Worm (Caenorhabditis elegans) whole organism, L1 larva: ENCODE data around the gene nlp-36.

Experiments
- jun-1 ChIP-seq: fragments of 150-350 bp; optimal IDR thresholded peaks from 2 replicates; lab custom pipeline; 2014; ENCODE audit warnings: missing biosample characterization, missing genetic modification reagents, missing genetic modification characterization
- lin-15B ChIP-seq: fragments of 150-350 bp; sonication (generic microtip); optimal IDR thresholded peaks from 3 replicates; lab custom pipeline; 2014; ENCODE audit warnings: missing biosample characterization, missing genetic modification characterization

DNA sequence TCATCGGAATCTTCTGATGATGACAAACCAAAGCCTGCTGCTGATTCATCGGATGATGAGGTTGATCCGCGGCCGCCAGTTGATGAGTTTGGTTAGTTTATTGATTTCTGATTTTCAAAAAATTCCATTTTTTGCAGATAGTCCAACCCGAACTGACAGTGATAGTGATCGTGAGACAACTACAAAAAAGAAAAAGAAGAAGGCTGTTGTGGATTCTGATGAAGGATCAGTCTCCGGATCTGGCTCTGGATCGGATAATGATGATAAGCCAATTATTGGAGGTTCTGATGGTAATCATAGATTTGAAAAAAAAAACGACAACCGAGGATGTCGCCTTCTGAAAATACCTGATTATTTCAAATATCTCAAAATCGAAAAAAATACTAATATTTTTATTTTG is 7.6 kb downstream of the nlp-36 start:
- no peak for TF ChIP-seq lin-15B (tag; lab: Kevin White, UChicago)
- TF ChIP-seq jun-1 (tag; lab: Kevin White, UChicago), result no peak
